Fruit fly (Drosophila melanogaster) whole organism, embryonic: ENCODE measurements around the gene sunn.
A peak's percentile ranks its signal among the peaks of the same experiment; 100 is the strongest.

Source experiments
- Antp ChIP-seq: fragments of 200-800 bp; sonication (Bioruptor generic); optimal IDR thresholded peaks from 3 replicates; lab custom pipeline; 2016; ENCODE audit warnings: missing biosample characterization, missing genetic modification characterization
- CG10267 ChIP-seq: fragments of 200-800 bp; sonication (Bioruptor generic); optimal IDR thresholded peaks from 2 replicates; lab custom pipeline; 2018; ENCODE audit warnings: missing biosample characterization, mild to moderate bottlenecking, missing genetic modification characterization, moderate library complexity
- CG10366 ChIP-seq: fragments of 200-800 bp; sonication (Bioruptor generic); IDR thresholded peaks from 2 replicates; pipeline ENCODE4 v1.3.6; 2022; ENCODE audit warnings: missing biosample characterization, missing genetic modification characterization
- CG10431 ChIP-seq: fragments of 200-800 bp; sonication (Bioruptor generic); optimal IDR thresholded peaks from 3 replicates; lab custom pipeline; 2018; ENCODE audit warnings: missing biosample characterization, mild to moderate bottlenecking, missing genetic modification characterization
- CG10565 ChIP-seq: fragments of 200-800 bp; sonication (Bioruptor generic); optimal IDR thresholded peaks from 3 replicates; lab custom pipeline; 2016; ENCODE audit warnings: missing biosample characterization, mild to moderate bottlenecking, missing genetic modification characterization
- CG11560 ChIP-seq: fragments of 200-800 bp; sonication (Bioruptor generic); IDR thresholded peaks from 3 replicates; pipeline ENCODE4 v1.3.6; 2022; ENCODE audit warnings: missing biosample characterization, missing genetic modification characterization
- CG12219 ChIP-seq: fragments of 200-800 bp; sonication (Bioruptor generic); optimal IDR thresholded peaks from 3 replicates; lab custom pipeline; 2018; ENCODE audit warnings: missing biosample characterization, mild to moderate bottlenecking, missing genetic modification characterization
- CG12659 ChIP-seq: fragments of 200-800 bp; sonication (Bioruptor generic); optimal IDR thresholded peaks from 3 replicates; lab custom pipeline; 2017; ENCODE audit warnings: mild to moderate bottlenecking, missing biosample characterization, missing genetic modification reagents, missing genetic modification characterization
- CG13424 ChIP-seq: fragments of 200-800 bp; sonication (Bioruptor generic); optimal IDR thresholded peaks from 2 replicates; lab custom pipeline; 2019; ENCODE audit warnings: missing biosample characterization, mild to moderate bottlenecking, missing genetic modification characterization, moderate library complexity
- CG14050 ChIP-seq: fragments of 200-800 bp; sonication (Bioruptor generic); IDR thresholded peaks from 3 replicates; pipeline ENCODE4 v1.3.6; 2022; ENCODE audit warnings: missing biosample characterization, missing genetic modification characterization
- CG1603 ChIP-seq: fragments of 200-800 bp; sonication (Bioruptor generic); optimal IDR thresholded peaks from 2 replicates; lab custom pipeline; 2019; ENCODE audit warnings: missing biosample characterization, mild to moderate bottlenecking, missing genetic modification characterization, moderate library complexity
- CG16813 ChIP-seq: fragments of 200-800 bp; sonication (Bioruptor generic); IDR thresholded peaks from 3 replicates; pipeline ENCODE4 v1.3.6; 2022; ENCODE audit warnings: missing biosample characterization, missing genetic modification characterization; ENCODE audit not compliant: partially characterized antibody
- CG18476 ChIP-seq: fragments of 200-800 bp; sonication (Bioruptor generic); optimal IDR thresholded peaks from 2 replicates; lab custom pipeline; 2016; ENCODE audit warnings: missing biosample characterization, mild to moderate bottlenecking, missing genetic modification characterization
- CG33213 ChIP-seq: fragments of 200-800 bp; sonication (Bioruptor generic); optimal IDR thresholded peaks from 3 replicates; lab custom pipeline; 2016; ENCODE audit warnings: missing biosample characterization, missing genetic modification characterization
- CG33557 ChIP-seq: fragments of 200-800 bp; sonication (Bioruptor generic); optimal IDR thresholded peaks from 2 replicates; lab custom pipeline; 2019; ENCODE audit warnings: missing biosample characterization, mild to moderate bottlenecking, missing genetic modification characterization, moderate library complexity
- CG4424 ChIP-seq: fragments of 200-800 bp; sonication (Bioruptor generic); optimal IDR thresholded peaks from 3 replicates; lab custom pipeline; 2016; ENCODE audit warnings: missing biosample characterization, missing genetic modification characterization
- CG6854 ChIP-seq: fragments of 200-800 bp; sonication (Bioruptor generic); optimal IDR thresholded peaks from 3 replicates; lab custom pipeline; 2017; ENCODE audit warnings: missing biosample characterization, mild to moderate bottlenecking, missing genetic modification characterization
- CG8290 ChIP-seq, 3 experiments: fragments of 200-800 bp; sonication (Bioruptor generic); optimal IDR thresholded peaks; 2 replicates each; lab custom pipeline; 2016 to 2019; ENCODE audit warnings: missing biosample characterization in 3 of 3, missing genetic modification characterization in 3 of 3, mild to moderate bottlenecking in 2 of 3, moderate library complexity in 1 of 3
- CG8924 ChIP-seq: fragments of 200-800 bp; optimal IDR thresholded peaks from 3 replicates; lab custom pipeline; 2019; ENCODE audit warnings: missing biosample characterization, mild to moderate bottlenecking, missing genetic modification characterization, moderate library complexity
- CG9727 ChIP-seq: fragments of 200-800 bp; sonication (Bioruptor generic); optimal IDR thresholded peaks from 3 replicates; lab custom pipeline; 2017; ENCODE audit warnings: missing biosample characterization, mild to moderate bottlenecking, missing genetic modification characterization
- Chrac-16 ChIP-seq: fragments of 200-800 bp; sonication (Bioruptor generic); optimal IDR thresholded peaks from 3 replicates; lab custom pipeline; 2016; ENCODE audit warnings: missing biosample characterization, missing genetic modification characterization
- Doc3 ChIP-seq: fragments of 200-800 bp; sonication (Bioruptor generic); IDR thresholded peaks from 3 replicates; pipeline ENCODE4 v1.3.6; 2022; ENCODE audit warnings: missing biosample characterization, missing genetic modification characterization; ENCODE audit not compliant: partially characterized antibody
- Dp ChIP-seq: fragments of 200-800 bp; sonication (Bioruptor generic); optimal IDR thresholded peaks from 2 replicates; lab custom pipeline; 2018; ENCODE audit warnings: missing biosample characterization, mild to moderate bottlenecking, missing genetic modification characterization, moderate library complexity
- Kr ChIP-seq: fragments of 200-800 bp; sonication (Bioruptor generic); optimal IDR thresholded peaks from 2 replicates; lab custom pipeline; 2017; ENCODE audit warnings: missing biosample characterization, mild to moderate bottlenecking, missing genetic modification characterization
- Lpt ChIP-seq: fragments of >200 bp; optimal IDR thresholded peaks from 2 replicates; lab custom pipeline; 2018; ENCODE audit warnings: missing biosample characterization, missing genetic modification characterization
- MTF-1 ChIP-seq: fragments of 200-800 bp; sonication (Bioruptor generic); optimal IDR thresholded peaks from 2 replicates; lab custom pipeline; 2018; ENCODE audit warnings: missing biosample characterization, mild to moderate bottlenecking, missing genetic modification characterization, borderline replicate concordance
- NC2α ChIP-seq: fragments of 200-800 bp; sonication (Bioruptor generic); optimal IDR thresholded peaks from 2 replicates; lab custom pipeline; 2016; ENCODE audit warnings: missing biosample characterization, missing genetic modification characterization
- NfI ChIP-seq: fragments of 200-800 bp; sonication (Bioruptor generic); optimal IDR thresholded peaks from 3 replicates; lab custom pipeline; 2018; ENCODE audit warnings: missing biosample characterization, mild to moderate bottlenecking, missing genetic modification characterization, moderate library complexity
- Poxn ChIP-seq: fragments of 200-800 bp; sonication (Bioruptor generic); IDR thresholded peaks from 2 replicates; pipeline ENCODE4 v1.3.6; 2022; ENCODE audit warnings: missing biosample characterization, missing genetic modification characterization
- Sry-β ChIP-seq: fragments of 200-800 bp; sonication (Bioruptor generic); optimal IDR thresholded peaks from 2 replicates; lab custom pipeline; 2018; ENCODE audit warnings: missing biosample characterization, mild to moderate bottlenecking, missing genetic modification characterization, moderate library complexity
- Sry-δ ChIP-seq: fragments of 200-800 bp; sonication (Bioruptor generic); optimal IDR thresholded peaks from 2 replicates; lab custom pipeline; 2016; ENCODE audit warnings: missing biosample characterization, missing genetic modification characterization
- ab ChIP-seq: fragments of 200-800 bp; sonication (Bioruptor generic); optimal IDR thresholded peaks from 2 replicates; lab custom pipeline; 2016; ENCODE audit warnings: missing biosample characterization, missing genetic modification characterization
- abd-A ChIP-seq: fragments of 200-800 bp; sonication (Bioruptor generic); optimal IDR thresholded peaks from 3 replicates; lab custom pipeline; 2019; ENCODE audit warnings: missing biosample characterization, mild to moderate bottlenecking, missing genetic modification characterization, moderate library complexity
- amos ChIP-seq: fragments of 200-800 bp; sonication (Bioruptor generic); IDR thresholded peaks from 2 replicates; pipeline ENCODE4 v1.3.6; 2022; ENCODE audit warnings: missing biosample characterization, missing genetic modification characterization; ENCODE audit not compliant: partially characterized antibody
- bcd ChIP-seq: fragments of 200-800 bp; sonication (Bioruptor generic); optimal IDR thresholded peaks from 2 replicates; lab custom pipeline; 2017; ENCODE audit warnings: missing biosample characterization, mild to moderate bottlenecking, missing genetic modification characterization
- br ChIP-seq: fragments of >200 bp; optimal IDR thresholded peaks from 2 replicates; lab custom pipeline; 2017
- bsh ChIP-seq, 2 experiments: fragments of 200-800 bp; sonication (Bioruptor generic); optimal IDR thresholded peaks; 2 replicates each; lab custom pipeline; 2017 to 2018; ENCODE audit warnings: mild to moderate bottlenecking in 2 of 2, missing biosample characterization in 2 of 2, missing genetic modification characterization in 2 of 2, moderate library complexity in 1 of 2
- btn ChIP-seq: fragments of 200-800 bp; sonication (Bioruptor generic); optimal IDR thresholded peaks from 2 replicates; lab custom pipeline; 2016; ENCODE audit warnings: missing biosample characterization, missing genetic modification characterization
- chn ChIP-seq: fragments of 200-800 bp; sonication (Bioruptor generic); optimal IDR thresholded peaks from 2 replicates; lab custom pipeline; 2016; ENCODE audit warnings: missing biosample characterization, missing genetic modification characterization
- emc ChIP-seq: fragments of 200-800 bp; sonication (Bioruptor generic); optimal IDR thresholded peaks from 2 replicates; lab custom pipeline; 2016; ENCODE audit warnings: missing biosample characterization, missing genetic modification characterization
- gsb-n ChIP-seq: fragments of 200-800 bp; sonication (Bioruptor generic); optimal IDR thresholded peaks from 3 replicates; lab custom pipeline; 2018; ENCODE audit warnings: missing biosample characterization, mild to moderate bottlenecking, missing genetic modification characterization
- gt ChIP-seq: fragments of 200-800 bp; sonication (Bioruptor generic); IDR thresholded peaks from 2 replicates; pipeline ENCODE4 v1.3.6; 2022; ENCODE audit warnings: missing biosample characterization, missing genetic modification characterization
- her ChIP-seq: fragments of 200-800 bp; sonication (Bioruptor generic); optimal IDR thresholded peaks from 2 replicates; lab custom pipeline; 2016; ENCODE audit warnings: missing biosample characterization, missing genetic modification characterization
- luna ChIP-seq: fragments of 200-800 bp; sonication (Bioruptor generic); optimal IDR thresholded peaks from 2 replicates; lab custom pipeline; 2016; ENCODE audit warnings: missing biosample characterization, missing genetic modification characterization
- prd ChIP-seq, 3 experiments: fragments of >200 bp in 2 of 3; fragments of 200-800 bp in 1 of 3; sonication (Bioruptor generic) in 1 of 3; optimal IDR thresholded peaks in 2 of 3; IDR thresholded peaks in 1 of 3; 2 replicates in 2 of 3; 3 replicates in 1 of 3; pipeline versions ENCODE4 v1.3.6 to Lab custom; 2017 to 2022; ENCODE audit warnings: missing biosample characterization in 1 of 3, missing genetic modification characterization in 1 of 3
- sna ChIP-seq: fragments of 200-800 bp; sonication (Bioruptor generic); IDR thresholded peaks from 2 replicates; pipeline ENCODE4 v1.3.6; 2022; ENCODE audit warnings: missing biosample characterization, missing genetic modification characterization; ENCODE audit not compliant: partially characterized antibody
- ssp ChIP-seq: fragments of 200-800 bp; sonication (Bioruptor generic); IDR thresholded peaks from 2 replicates; pipeline ENCODE4 v1.3.6; 2022; ENCODE audit warnings: missing biosample characterization, missing genetic modification characterization
- tx ChIP-seq: fragments of 200-800 bp; sonication (Bioruptor generic); optimal IDR thresholded peaks from 2 replicates; lab custom pipeline; 2016; ENCODE audit warnings: missing biosample characterization, missing genetic modification characterization
- usp ChIP-seq: fragments of >200 bp; optimal IDR thresholded peaks from 2 replicates; lab custom pipeline; 2017; ENCODE audit warnings: missing biosample characterization, missing genetic modification characterization
- yki ChIP-seq: fragments of >200 bp; optimal IDR thresholded peaks from 3 replicates; lab custom pipeline; 2018

Gene sunn

dm6 chr3L:11691203-11691797 is 36.8 kb upstream of the sunn start, which contains the start of the genes Pldn and CG14135 (continued):
- TF ChIP-seq bsh (GFP tag; optimal IDR thresholded peaks at IDR 0.05; lab: Kevin White, UChicago) (no peak), br (no peak), CG33213 (GFP tag; lab: Kevin White, UChicago) (no peak), NfI (GFP tag; lab: Kevin White, UChicago) (no peak), abd-A (tag; lab: Kevin White, UChicago) (no peak), Chrac-16 (no peak), usp (GFP tag; lab: Kevin White, UChicago) (no peak), MTF-1 (GFP tag; lab: Kevin White, UChicago) (no peak), Sry-β (GFP tag; lab: Kevin White, UChicago) (no peak), CG1603 (tag; lab: Kevin White, UChicago) (peak; percentile 49), CG10267 (tag; lab: Kevin White, UChicago) (peak; percentile 44), Lpt (GFP tag; lab: Kevin White, UChicago) (no peak), Antp (GFP tag; lab: Kevin White, UChicago) (no peak), Dp (GFP tag; lab: Kevin White, UChicago) (peak; percentile 26), Sry-δ (GFP tag; lab: Kevin White, UChicago) (peak; percentile 45), CG18476 (no peak), amos (GFP tag; lab: Robert Waterston, UW) (peak; percentile 16; the same call in 1 of the 2 replicates), CG14050 (GFP tag; lab: Robert Waterston, UW) (no peak), emc (GFP tag; lab: Kevin White, UChicago) (no peak), her (GFP tag; lab: Kevin White, UChicago) (no peak), ssp (GFP tag; lab: Robert Waterston, UW) (no peak), CG13424 (tag; lab: Kevin White, UChicago) (no peak), bcd (GFP tag; lab: Kevin White, UChicago) (peak; percentile 8), sna (no peak), CG10565 (GFP tag; lab: Kevin White, UChicago) (no peak), chn (no peak), ab (no peak), prd (optimal IDR thresholded peaks at IDR 0.05; lab: Kevin White, UChicago) (no peak), prd (GFP tag; IDR thresholded peaks at IDR 0.05; lab: Robert Waterston, UW) (no peak), CG10431 (GFP tag; lab: Kevin White, UChicago) (no peak), CG16813 (GFP tag; lab: Robert Waterston, UW) (no peak), CG12659 (GFP tag; lab: Kevin White, UChicago) (peak; percentile 42), CG6854 (GFP tag; lab: Kevin White, UChicago) (peak; percentile 65), CG8924 (tag; lab: Kevin White, UChicago) (peak; percentile 75), CG12219 (GFP tag; lab: Kevin White, UChicago) (no peak), yki (lab: Kevin White, UChicago) (no peak), gsb-n (tag; lab: Kevin White, UChicago) (peak; percentile 14), tx (GFP tag; lab: Kevin White, UChicago) (no peak), gt (GFP tag; lab: Robert Waterston, UW) (no peak), Poxn (GFP tag; lab: Robert Waterston, UW) (no peak), NC2α (GFP tag; lab: Kevin White, UChicago) (no peak), CG11560 (tag; lab: Robert Waterston, UW) (peak; percentile 98), btn (GFP tag; lab: Kevin White, UChicago) (no peak), CG10366 (GFP tag; lab: Robert Waterston, UW) (no peak), CG4424 (GFP tag; lab: Kevin White, UChicago) (no peak), CG8290 (GFP tag; optimal IDR thresholded peaks at IDR 0.05; lab: Kevin White, UChicago) (no peak), CG8290 (tag; optimal IDR thresholded peaks at IDR 0.05; lab: Kevin White, UChicago) (peak in 1 of 2 experiments; percentile 3), luna (GFP tag; lab: Kevin White, UChicago) (no peak), CG33557 (GFP tag; lab: Kevin White, UChicago) (no peak), CG9727 (GFP tag; lab: Kevin White, UChicago) (no peak), Doc3 (GFP tag; lab: Robert Waterston, UW) (peak; percentile 47; the same call in 1 of the 3 replicates), Kr (no peak)
